Worm (Caenorhabditis elegans): ENCODE measurements around the gene F54G2.1.

- TF ChIP-seq F33H1.4 (GFP tag; IDR thresholded peaks at IDR 0.05), result no peak
- no peak for TF ChIP-seq F57C9.4 (tag; optimal IDR thresholded peaks at IDR 0.05)
- no peak for TF ChIP-seq snpc-1.3 (tag; optimal IDR thresholded peaks at IDR 0.05; ENCODE audit: insufficient read depth)
- no peak for TF ChIP-seq nhr-179 (tag; optimal IDR thresholded peaks at IDR 0.05)
- TF ChIP-seq atf-7 (tag; optimal IDR thresholded peaks at IDR 0.05), result no peak
- no peak for TF ChIP-seq ama-1 (optimal IDR thresholded peaks at IDR 0.05)
- no peak for TF ChIP-seq ama-1 (GFP tag; optimal IDR thresholded peaks at IDR 0.05)
- TF ChIP-seq lin-35 (GFP tag; optimal IDR thresholded peaks at IDR 0.05), result no peak
Measured at ce11 chrX:2590777-2591176, 73.4 kb downstream of the F54G2.1 start.
